Worm (Caenorhabditis elegans) whole organism, L4/young adult: ENCODE measurements around the gene cpr-4.

Experiments
- W03F9.2 ChIP-seq: fragments of 150-350 bp; optimal IDR thresholded peaks from 2 replicates; lab custom pipeline; 2014; ENCODE audit warnings: missing biosample characterization, missing genetic modification characterization
- dao-5 ChIP-seq: sonication (generic microtip); optimal IDR thresholded peaks from 2 replicates; lab custom pipeline; 2016; ENCODE audit warnings: missing genotype, missing genetic modification characterization, moderate library complexity, missing compliant biosample characterization
- him-1 ChIP-seq: sonication (generic microtip); optimal IDR thresholded peaks from 2 replicates; lab custom pipeline; 2016; ENCODE audit warnings: missing genotype, missing genetic modification reagents, missing genetic modification characterization, missing compliant biosample characterization

- TF ChIP-seq him-1 (tag; lab: Kevin White, UChicago) (no peak), W03F9.2 (tag; lab: Kevin White, UChicago) (no peak), dao-5 (tag; lab: Kevin White, UChicago) (no peak)
Observed at ce11 chrV:6631866-6632265, 17.4 kb downstream of the cpr-4 start.
